Worm (Caenorhabditis elegans): Measurements from ENCODE around the gene Y43F8A.1.

DNA sequence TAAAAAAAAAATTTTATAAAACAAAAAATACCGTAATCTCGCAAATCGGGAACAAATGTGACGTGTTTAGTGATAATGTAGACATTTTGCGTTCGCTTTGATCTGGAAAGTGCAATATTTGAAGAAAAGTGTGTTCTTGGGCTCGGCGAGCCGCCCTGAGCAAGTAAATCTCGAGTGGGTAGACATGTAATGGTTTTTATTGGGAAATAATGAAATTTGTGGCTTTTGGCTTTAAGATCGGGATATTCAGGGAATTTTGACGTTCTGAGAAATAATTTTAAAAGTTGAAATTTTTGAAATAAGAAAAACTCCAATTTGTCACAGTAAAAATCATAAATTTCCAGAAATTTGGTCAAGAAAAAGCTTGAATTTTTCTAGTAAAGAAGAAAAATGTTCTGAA, 7.7 kb upstream of the Y43F8A.1 start, which contains the start of gene C14B4.2:
- no peak for TF ChIP-seq ZK185.1 (tag; optimal IDR thresholded peaks at IDR 0.05; ENCODE audit: poor library complexity, severe bottlenecking)
- no peak for TF ChIP-seq nhr-90 (tag; optimal IDR thresholded peaks at IDR 0.05)
- TF ChIP-seq sdz-38 (tag; optimal IDR thresholded peaks at IDR 0.05), result no peak
- TF ChIP-seq akir-1 (GFP tag; optimal IDR thresholded peaks at IDR 0.05), result no peak
- TF ChIP-seq snpc-1.3 (tag; optimal IDR thresholded peaks at IDR 0.05; ENCODE audit: insufficient read depth), result no peak
- no peak for TF ChIP-seq rcor-1 (GFP tag; IDR thresholded peaks at IDR 0.05)
- TF ChIP-seq ztf-3 (GFP tag; optimal IDR thresholded peaks at IDR 0.05), result no peak
- no peak for TF ChIP-seq unc-130 (GFP tag; optimal IDR thresholded peaks at IDR 0.05)
- TF ChIP-seq F57A8.1 (GFP tag; optimal IDR thresholded peaks at IDR 0.05), result no peak
- TF ChIP-seq zim-3 (tag; optimal IDR thresholded peaks at IDR 0.05), result no peak
- no peak for TF ChIP-seq hsf-1 (GFP tag; IDR thresholded peaks at IDR 0.05)
- no peak for TF ChIP-seq sea-2 (GFP tag; IDR thresholded peaks at IDR 0.05)
- no peak for TF ChIP-seq ceh-79 (tag; optimal IDR thresholded peaks at IDR 0.05)
- TF ChIP-seq F49E8.2 (tag; optimal IDR thresholded peaks at IDR 0.05; ENCODE audit: insufficient read depth), result no peak
